Worm (Caenorhabditis elegans) whole organism, young adult: ENCODE results near the gene unc-22.

Experiments
- B0261.1 ChIP-seq: sonication (generic microtip); optimal IDR thresholded peaks from 2 replicates; lab custom pipeline; 2016; ENCODE audit warnings: mild to moderate bottlenecking, missing genetic modification characterization, moderate library complexity, missing compliant biosample characterization
- B0336.3 ChIP-seq: fragments of 200-800 bp; sonication (Bioruptor generic); IDR thresholded peaks from 2 replicates; pipeline ENCODE4 v1.3.6; 2022; ENCODE audit warnings: missing genetic modification characterization, missing compliant biosample characterization
- C06A6.2 ChIP-seq: fragments of 200-800 bp; sonication (Bioruptor generic); conservative IDR thresholded peaks from 2 replicates; pipeline ENCODE4 v1.3.6; 2022; ENCODE audit warnings: missing genetic modification characterization, missing compliant biosample characterization
- F23B12.7 ChIP-seq: sonication (generic microtip); optimal IDR thresholded peaks from 2 replicates; lab custom pipeline; 2017; ENCODE audit warnings: missing genetic modification characterization, mild to moderate bottlenecking, missing compliant biosample characterization, antibody characterized with exemption, moderate library complexity; ENCODE audit not compliant: insufficient read depth
- F39B2.1 ChIP-seq: fragments of 200-800 bp; sonication (Bioruptor generic); IDR thresholded peaks from 2 replicates; pipeline ENCODE4 v1.3.6; 2022; ENCODE audit warnings: missing genetic modification reagents, missing genetic modification characterization, missing compliant biosample characterization
- K12H6.12 ChIP-seq: fragments of 200-800 bp; sonication (Bioruptor generic); optimal IDR thresholded peaks from 2 replicates; lab custom pipeline; 2018; ENCODE audit warnings: mild to moderate bottlenecking, missing genetic modification characterization, missing compliant biosample characterization
- ZK185.1 ChIP-seq: sonication (generic microtip); optimal IDR thresholded peaks from 2 replicates; lab custom pipeline; 2016; ENCODE audit warnings: mild to moderate bottlenecking, missing genetic modification characterization, missing compliant biosample characterization; ENCODE audit not compliant: poor library complexity, severe bottlenecking
- ama-1 ChIP-seq, 3 experiments: fragments of 150-350 bp in 1 of 3; sonication (generic microtip) in 2 of 3; optimal IDR thresholded peaks; 2 replicates each; lab custom pipeline; 2014 to 2018; ENCODE audit warnings: missing biosample characterization in 2 of 3, missing genetic modification characterization in 2 of 3, missing genetic modification reagents in 2 of 3
- aptf-2 ChIP-seq: fragments of 200-800 bp; sonication (Bioruptor generic); conservative IDR thresholded peaks from 2 replicates; pipeline ENCODE4 v1.3.6; 2022; ENCODE audit warnings: missing genetic modification reagents, missing genetic modification characterization, missing compliant biosample characterization
- atf-7 ChIP-seq: sonication (generic microtip); optimal IDR thresholded peaks from 2 replicates; lab custom pipeline; 2017; ENCODE audit warnings: mild to moderate bottlenecking, missing genetic modification characterization, missing compliant biosample characterization
- bed-1 ChIP-seq: fragments of 200-800 bp; sonication (Bioruptor generic); IDR thresholded peaks from 2 replicates; pipeline ENCODE4 v1.3.6; 2022; ENCODE audit warnings: missing genetic modification reagents, missing genetic modification characterization, missing compliant biosample characterization
- ceh-100 ChIP-seq: fragments of 200-800 bp; sonication (Bioruptor generic); IDR thresholded peaks from 2 replicates; pipeline ENCODE4 v1.3.6; 2022; ENCODE audit warnings: missing genetic modification reagents, missing genetic modification characterization, missing compliant biosample characterization
- ceh-40 ChIP-seq: fragments of 200-800 bp; sonication (Bioruptor generic); IDR thresholded peaks from 2 replicates; pipeline ENCODE4 v1.3.6; 2022; ENCODE audit warnings: missing genetic modification characterization, missing compliant biosample characterization
- ceh-58 ChIP-seq: fragments of 200-800 bp; sonication (Bioruptor generic); IDR thresholded peaks from 2 replicates; pipeline ENCODE4 v1.3.6; 2022; ENCODE audit warnings: missing genetic modification characterization, missing compliant biosample characterization
- ceh-79 ChIP-seq: sonication (generic microtip); optimal IDR thresholded peaks from 2 replicates; lab custom pipeline; 2017; ENCODE audit warnings: mild to moderate bottlenecking, missing genetic modification characterization, missing compliant biosample characterization
- dpl-1 ChIP-seq: fragments of 150-350 bp; optimal IDR thresholded peaks from 2 replicates; lab custom pipeline; 2014; ENCODE audit warnings: missing biosample characterization, missing genetic modification reagents, missing genetic modification characterization
- efl-1 ChIP-seq: fragments of 150-350 bp; optimal IDR thresholded peaks from 2 replicates; lab custom pipeline; 2014; ENCODE audit warnings: missing biosample characterization, missing genetic modification reagents, missing genetic modification characterization
- egl-18 ChIP-seq: fragments of 200-800 bp; sonication (Bioruptor generic); IDR thresholded peaks from 2 replicates; pipeline ENCODE4 v1.3.6; 2022; ENCODE audit warnings: missing genetic modification reagents, missing genetic modification characterization, missing compliant biosample characterization
- egl-44 ChIP-seq: fragments of 200-800 bp; sonication (Bioruptor generic); IDR thresholded peaks from 2 replicates; pipeline ENCODE4 v1.3.6; 2022; ENCODE audit warnings: missing genetic modification reagents, missing genetic modification characterization, missing compliant biosample characterization
- egrh-3 ChIP-seq: fragments of 200-800 bp; sonication (Bioruptor generic); IDR thresholded peaks from 2 replicates; pipeline ENCODE4 v1.3.6; 2022; ENCODE audit warnings: missing genetic modification reagents, missing genetic modification characterization, missing compliant biosample characterization
- ekl-4 ChIP-seq: fragments of 200-800 bp; sonication (Bioruptor generic); IDR thresholded peaks from 2 replicates; pipeline ENCODE4 v1.3.6; 2022; ENCODE audit warnings: missing genetic modification reagents, missing genetic modification characterization, missing compliant biosample characterization
- fkh-3 ChIP-seq: sonication (generic microtip); optimal IDR thresholded peaks from 2 replicates; lab custom pipeline; 2016; ENCODE audit warnings: mild to moderate bottlenecking, missing genetic modification characterization, missing compliant biosample characterization
- gei-17 ChIP-seq: fragments of 200-800 bp; sonication (Bioruptor generic); optimal IDR thresholded peaks from 2 replicates; lab custom pipeline; 2018; ENCODE audit warnings: mild to moderate bottlenecking, missing genetic modification characterization, missing compliant biosample characterization
- him-1 ChIP-seq: sonication (generic microtip); optimal IDR thresholded peaks from 2 replicates; lab custom pipeline; 2016; ENCODE audit warnings: missing genotype, missing genetic modification reagents, missing genetic modification characterization, missing compliant biosample characterization
- hsf-1 ChIP-seq: fragments of 200-800 bp; sonication (Bioruptor generic); IDR thresholded peaks from 2 replicates; pipeline ENCODE4 v1.3.6; 2022; ENCODE audit warnings: missing genetic modification reagents, missing genetic modification characterization, missing compliant biosample characterization
- lin-26 ChIP-seq: fragments of 200-800 bp; sonication (Bioruptor generic); IDR thresholded peaks from 2 replicates; pipeline ENCODE4 v1.3.6; 2022; ENCODE audit warnings: missing genetic modification reagents, missing genetic modification characterization, missing compliant biosample characterization
- lin-54 ChIP-seq: fragments of 200-800 bp; sonication (Bioruptor generic); optimal IDR thresholded peaks from 2 replicates; lab custom pipeline; 2018; ENCODE audit warnings: mild to moderate bottlenecking, missing genetic modification characterization, missing compliant biosample characterization
- lsl-1 ChIP-seq: fragments of 200-800 bp; sonication (Bioruptor generic); optimal IDR thresholded peaks from 2 replicates; lab custom pipeline; 2018; ENCODE audit warnings: mild to moderate bottlenecking, missing genetic modification characterization, moderate library complexity, missing compliant biosample characterization
- madf-6 ChIP-seq: fragments of 200-800 bp; sonication (Bioruptor generic); IDR thresholded peaks from 2 replicates; pipeline ENCODE4 v1.3.6; 2022; ENCODE audit warnings: missing genetic modification reagents, missing genetic modification characterization, missing compliant biosample characterization
- madf-8 ChIP-seq: fragments of 200-800 bp; sonication (Bioruptor generic); conservative IDR thresholded peaks from 2 replicates; pipeline ENCODE4 v1.3.6; 2022; ENCODE audit warnings: missing genetic modification reagents, missing genetic modification characterization, missing compliant biosample characterization
- mcd-1 ChIP-seq: fragments of 200-800 bp; sonication (Bioruptor generic); IDR thresholded peaks from 2 replicates; pipeline ENCODE4 v1.3.6; 2022; ENCODE audit warnings: missing genetic modification reagents, missing genetic modification characterization, missing compliant biosample characterization
- mel-28 ChIP-seq: sonication (generic microtip); optimal IDR thresholded peaks from 2 replicates; lab custom pipeline; 2016; ENCODE audit warnings: borderline replicate concordance, mild to moderate bottlenecking, missing genetic modification characterization, missing compliant biosample characterization
- nhr-179 ChIP-seq: sonication (generic microtip); optimal IDR thresholded peaks from 2 replicates; lab custom pipeline; 2016; ENCODE audit warnings: mild to moderate bottlenecking, missing genetic modification characterization, missing compliant biosample characterization
- nhr-27 ChIP-seq: fragments of 200-800 bp; sonication (Bioruptor generic); optimal IDR thresholded peaks from 2 replicates; lab custom pipeline; 2018; ENCODE audit warnings: mild to moderate bottlenecking, missing genetic modification characterization, moderate library complexity, missing compliant biosample characterization
- nhr-90 ChIP-seq: sonication (generic microtip); optimal IDR thresholded peaks from 2 replicates; lab custom pipeline; 2016; ENCODE audit warnings: missing genotype, mild to moderate bottlenecking, missing genetic modification characterization, missing compliant biosample characterization
- rec-8 ChIP-seq, 2 experiments: sonication (generic microtip); optimal IDR thresholded peaks; 2 replicates each; lab custom pipeline; 2016; ENCODE audit warnings: mild to moderate bottlenecking in 2 of 2, missing genetic modification characterization in 2 of 2, missing genetic modification reagents in 2 of 2, missing genotype in 2 of 2, missing biosample characterization in 1 of 2, missing compliant biosample characterization in 1 of 2, moderate library complexity in 1 of 2
- repo-1 ChIP-seq: sonication (generic microtip); optimal IDR thresholded peaks from 2 replicates; lab custom pipeline; 2017; ENCODE audit warnings: mild to moderate bottlenecking, missing genetic modification characterization, missing compliant biosample characterization
- sdz-38 ChIP-seq: sonication (generic microtip); optimal IDR thresholded peaks from 2 replicates; lab custom pipeline; 2016; ENCODE audit warnings: missing genotype, missing genetic modification characterization, missing compliant biosample characterization
- snpc-4 ChIP-seq, 5 experiments: fragments of 150-350 bp in 1 of 5; sonication (generic microtip) in 4 of 5; optimal IDR thresholded peaks; 2 replicates each; lab custom pipeline; 2014 to 2018; ENCODE audit warnings: missing genetic modification characterization in 5 of 5, missing biosample characterization in 3 of 5, antibody characterized with exemption in 2 of 5, mild to moderate bottlenecking in 2 of 5, missing compliant biosample characterization in 2 of 5, missing genotype in 2 of 5, moderate library complexity in 2 of 5, missing genetic modification reagents in 1 of 5
- unc-62 ChIP-seq: fragments of 150-350 bp; optimal IDR thresholded peaks from 2 replicates; lab custom pipeline; 2014; ENCODE audit warnings: missing biosample characterization, missing genetic modification reagents, missing genetic modification characterization
- zfh-2 ChIP-seq: fragments of 200-800 bp; sonication (Bioruptor generic); conservative IDR thresholded peaks from 2 replicates; pipeline ENCODE4 v1.3.6; 2022; ENCODE audit warnings: missing genetic modification reagents, missing genetic modification characterization, missing compliant biosample characterization
- ztf-22 ChIP-seq: fragments of 200-800 bp; sonication (Bioruptor generic); optimal IDR thresholded peaks from 2 replicates; lab custom pipeline; 2018; ENCODE audit warnings: mild to moderate bottlenecking, missing genetic modification characterization, moderate library complexity, missing compliant biosample characterization
- ztf-25 ChIP-seq: fragments of 200-800 bp; sonication (Bioruptor generic); IDR thresholded peaks from 2 replicates; pipeline ENCODE4 v1.3.6; 2022; ENCODE audit warnings: missing genetic modification reagents, missing genetic modification characterization, missing compliant biosample characterization
- ztf-3 ChIP-seq: fragments of 200-800 bp; sonication (Bioruptor generic); optimal IDR thresholded peaks from 2 replicates; lab custom pipeline; 2018; ENCODE audit warnings: mild to moderate bottlenecking, missing genetic modification characterization, missing compliant biosample characterization

Gene unc-22

DNA sequence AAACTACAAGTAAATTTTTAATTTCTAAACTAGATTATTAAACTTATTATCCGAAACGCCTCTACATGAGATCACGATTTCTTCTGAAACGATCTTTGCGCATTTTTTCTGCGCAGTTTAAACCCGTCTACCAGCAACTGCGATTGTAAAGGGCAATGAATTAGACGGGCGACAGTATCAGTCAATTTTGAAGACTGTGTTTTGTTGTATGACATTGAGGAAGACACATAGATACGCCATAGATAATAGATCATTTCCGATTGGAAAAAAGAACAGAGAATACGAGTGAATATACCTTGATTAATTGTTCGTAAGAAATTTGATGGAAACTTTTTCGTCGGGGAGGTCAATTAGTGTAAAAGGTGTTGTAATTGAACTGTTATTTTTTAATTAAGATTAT, 10.6 kb upstream of the unc-22 start:
- TF ChIP-seq hsf-1 (GFP tag; lab: Robert Waterston, UW) (no peak), B0261.1 (tag; lab: Kevin White, UChicago) (no peak), nhr-179 (tag; lab: Kevin White, UChicago) (no peak), ceh-100 (GFP tag; lab: Robert Waterston, UW) (no peak), repo-1 (no peak), C06A6.2 (GFP tag; lab: Robert Waterston, UW) (no peak), snpc-4 (GFP tag; optimal IDR thresholded peaks at IDR 0.05; lab: Kevin White, UChicago) (no peak), snpc-4 (tag; optimal IDR thresholded peaks at IDR 0.05; lab: Kevin White, UChicago) (no peak), madf-8 (GFP tag; lab: Robert Waterston, UW) (no peak), aptf-2 (GFP tag; lab: Robert Waterston, UW) (no peak), gei-17 (GFP tag; lab: Kevin White, UChicago) (no peak), unc-62 (GFP tag; lab: Kevin White, UChicago) (no peak), ceh-40 (GFP tag; lab: Robert Waterston, UW) (no peak), ZK185.1 (tag; lab: Kevin White, UChicago) (no peak)

DNA sequence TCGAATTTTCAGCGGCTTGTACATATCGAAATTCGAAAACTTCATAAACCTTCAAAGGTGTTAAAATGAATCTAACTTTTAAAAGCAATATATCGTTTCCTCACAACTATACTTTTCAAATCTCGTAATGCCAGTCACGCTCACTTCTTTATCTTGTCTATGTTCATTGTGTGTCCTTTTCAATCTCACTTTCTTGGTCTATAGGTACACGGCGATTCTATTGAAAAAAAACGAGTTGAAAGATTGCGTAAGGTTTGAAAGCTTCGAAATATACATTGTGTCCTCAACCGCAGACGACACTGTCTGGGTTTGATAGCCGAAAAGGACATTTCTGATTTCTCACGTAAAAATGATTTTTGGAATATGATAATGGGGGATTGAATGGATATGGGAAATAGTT, 8.1 kb upstream of the unc-22 start:
- no peak for TF ChIP-seq him-1
- no peak for TF ChIP-seq mel-28 (tag; lab: Kevin White, UChicago)
- TF ChIP-seq ztf-22 = no peak
- no peak for TF ChIP-seq nhr-90 (tag; lab: Kevin White, UChicago)
- no peak for TF ChIP-seq lin-54 (GFP tag; lab: Kevin White, UChicago)
- no peak for TF ChIP-seq B0336.3 (GFP tag; lab: Robert Waterston, UW)
- TF ChIP-seq F39B2.1 = no peak
- no peak for TF ChIP-seq egrh-3 (GFP tag; lab: Robert Waterston, UW)
- TF ChIP-seq nhr-27 (tag; lab: Kevin White, UChicago) = no peak
- TF ChIP-seq ceh-79 = no peak
- TF ChIP-seq egl-44 (GFP tag; lab: Robert Waterston, UW) = no peak
- no peak for TF ChIP-seq ceh-58 (GFP tag; lab: Robert Waterston, UW)
- no peak for TF ChIP-seq ztf-3 (GFP tag; lab: Kevin White, UChicago)
- TF ChIP-seq K12H6.12 (tag; lab: Kevin White, UChicago) = no peak
- TF ChIP-seq lsl-1 (GFP tag; lab: Kevin White, UChicago) = no peak
- no peak for TF ChIP-seq efl-1
- no peak for TF ChIP-seq madf-6
- TF ChIP-seq, all 124 proteins: peak for 0

DNA sequence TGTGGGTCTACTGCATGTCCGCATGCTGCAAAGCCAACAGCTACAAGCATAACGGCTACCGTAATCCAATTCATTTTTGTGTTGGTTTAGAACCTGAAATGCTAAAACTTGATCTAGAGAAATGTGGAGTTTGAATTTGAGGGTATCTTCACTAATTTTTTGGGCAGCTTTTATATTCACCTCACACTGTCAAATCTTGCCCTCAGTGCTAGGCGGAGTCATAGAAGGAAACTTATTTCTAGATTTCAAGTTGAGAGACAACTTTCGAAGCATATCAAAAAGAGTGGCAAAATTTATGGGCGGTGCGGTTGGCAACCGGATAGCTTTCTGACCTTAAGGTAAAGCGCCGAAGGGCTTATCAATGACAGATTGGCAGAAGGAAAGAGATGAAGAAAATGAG, 4.8 kb upstream of the unc-22 start, which contains the start of gene lips-6:
TSS of gene lips-6 (minus strand) at position 101 of the 400 bp plus-strand sequence.
- no peak for TF ChIP-seq fkh-3 (tag; lab: Kevin White, UChicago)
- no peak for TF ChIP-seq repo-1
- TF ChIP-seq mcd-1 (GFP tag; lab: Robert Waterston, UW) = no peak
- no peak for TF ChIP-seq mel-28 (tag; lab: Kevin White, UChicago)
- TF ChIP-seq ceh-79 = no peak
- no peak for TF ChIP-seq lin-54 (GFP tag; lab: Kevin White, UChicago)
- TF ChIP-seq sdz-38 (tag; lab: Kevin White, UChicago) = no peak
- TF ChIP-seq egl-18 (GFP tag; lab: Robert Waterston, UW) = no peak

DNA sequence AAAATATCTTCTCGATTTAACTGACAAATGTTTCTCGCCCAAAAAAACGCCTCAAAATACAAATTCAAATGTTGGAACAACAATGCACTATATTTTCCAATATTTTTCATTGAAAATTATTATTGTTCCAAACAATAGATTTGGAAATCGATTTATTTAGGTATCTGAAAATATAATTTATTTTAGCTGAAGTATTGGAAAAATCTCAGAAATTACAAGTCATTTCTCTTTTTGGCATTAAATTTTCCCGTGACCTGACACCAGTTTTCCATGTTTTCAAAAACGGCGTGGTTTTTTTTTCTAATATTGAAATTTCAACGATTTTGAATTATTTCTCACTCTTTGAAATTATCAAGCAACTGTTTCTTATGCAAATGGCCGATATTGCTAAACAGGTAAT, 2.3 kb upstream of the unc-22 start, which contains the start of gene spe-17:
TSS of gene spe-17 (plus strand) at position 301 of the 400 bp plus-strand sequence.
- TF ChIP-seq dpl-1 (GFP tag; lab: Kevin White, UChicago) (no peak), C06A6.2 (GFP tag; lab: Robert Waterston, UW) (no peak), madf-8 (GFP tag; lab: Robert Waterston, UW) (no peak), mcd-1 (GFP tag; lab: Robert Waterston, UW) (no peak), rec-8 (tag; optimal IDR thresholded peaks at IDR 0.05; lab: Kevin White, UChicago) (no peak), ztf-25 (GFP tag; lab: Robert Waterston, UW) (no peak), bed-1 (GFP tag; lab: Robert Waterston, UW) (no peak), F23B12.7 (no peak), atf-7 (no peak), ekl-4 (GFP tag; lab: Robert Waterston, UW) (no peak), zfh-2 (GFP tag; lab: Robert Waterston, UW) (no peak), lin-26 (no peak), lsl-1 (GFP tag; lab: Kevin White, UChicago) (no peak), ama-1 (optimal IDR thresholded peaks at IDR 0.05; lab: Kevin White, UChicago) (no peak), ama-1 (GFP tag; optimal IDR thresholded peaks at IDR 0.05; lab: Kevin White, UChicago) (no peak), sdz-38 (tag; lab: Kevin White, UChicago) (no peak)
